Worm (Caenorhabditis elegans) whole organism, L2 larva: ENCODE data around the gene F10D2.10.

ENCODE experiments used
- elt-1 ChIP-seq: fragments of 150-350 bp; optimal IDR thresholded peaks from 2 replicates; lab custom pipeline; 2014; ENCODE audit warnings: missing biosample characterization, missing genetic modification characterization
- elt-3 ChIP-seq: sonication (generic microtip); optimal IDR thresholded peaks from 2 replicates; lab custom pipeline; 2017; ENCODE audit warnings: missing biosample characterization, missing genetic modification characterization
- sma-3 ChIP-seq: sonication (generic microtip); optimal IDR thresholded peaks from 2 replicates; lab custom pipeline; 2016; ENCODE audit warnings: missing genetic modification reagents, missing genetic modification characterization, missing compliant biosample characterization

DNA sequence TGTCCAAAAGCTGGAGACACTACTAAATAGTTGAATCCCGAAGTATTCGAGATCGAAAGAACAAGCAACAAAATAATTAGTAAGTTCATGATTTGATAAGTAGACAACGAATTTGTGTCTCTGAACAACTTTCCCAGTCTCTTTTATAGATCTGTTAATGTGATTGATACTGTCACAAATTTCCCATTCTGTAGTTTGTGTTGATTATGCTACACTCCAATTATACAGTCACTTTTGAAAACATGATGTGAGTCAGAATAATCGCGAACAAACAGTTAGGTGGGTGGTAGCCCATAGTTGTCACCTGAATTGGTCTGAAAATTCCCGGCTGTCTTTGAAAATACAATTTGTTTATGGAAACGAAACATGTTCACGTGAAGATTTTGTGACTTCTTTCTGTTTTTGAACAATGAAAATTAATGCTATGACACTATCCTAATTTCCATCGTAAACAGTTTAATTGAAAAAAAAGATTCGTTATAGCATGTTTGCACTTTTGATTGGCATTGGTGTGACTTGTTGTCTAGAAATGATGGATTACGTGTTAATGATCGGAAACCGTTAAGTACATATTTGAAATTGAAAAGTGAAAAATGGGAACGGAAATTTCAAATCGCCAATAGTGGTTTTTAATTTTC, 7.6 kb upstream of the F10D2.10 start, which contains the start of gene ugt-41:
- TF ChIP-seq sma-3 (GFP tag; lab: Kevin White, UChicago) (peak; percentile 3), elt-3 (tag; lab: Kevin White, UChicago) (no peak), elt-1 (tag; lab: Kevin White, UChicago) (no peak)
